Worm (Caenorhabditis elegans) whole organism, L4 larva: ENCODE results near the gene col-109.
A peak's percentile ranks its signal among the peaks of the same experiment; 100 is the strongest.

Experiments
- aha-1 ChIP-seq: fragments of 150-350 bp; peaks from one replicate; lab custom pipeline; 2014; ENCODE audit warnings: missing biosample characterization, missing genetic modification characterization
- daf-12 ChIP-seq: fragments of 150-350 bp; optimal IDR thresholded peaks from 2 replicates; lab custom pipeline; 2014; ENCODE audit warnings: missing biosample characterization, missing genetic modification reagents, missing genetic modification characterization
- egl-43 ChIP-seq: fragments of 200-800 bp; sonication (Bioruptor generic); IDR thresholded peaks from 2 replicates; pipeline ENCODE4 v1.3.6; 2022; ENCODE audit warnings: missing genetic modification reagents, missing genetic modification characterization, missing compliant biosample characterization
- fkh-10 ChIP-seq: fragments of 150-350 bp; optimal IDR thresholded peaks from 2 replicates; lab custom pipeline; 2014; ENCODE audit warnings: missing biosample characterization, missing genetic modification reagents, missing genetic modification characterization
- gei-8 ChIP-seq: fragments of 200-800 bp; sonication (Bioruptor generic); optimal IDR thresholded peaks from 2 replicates; lab custom pipeline; 2018; ENCODE audit warnings: mild to moderate bottlenecking, missing genetic modification characterization, missing compliant biosample characterization
- lin-15B ChIP-seq: fragments of 150-350 bp; sonication (generic microtip); optimal IDR thresholded peaks from 3 replicates; lab custom pipeline; 2014; ENCODE audit warnings: missing biosample characterization, missing genetic modification characterization
- madf-5 ChIP-seq, 2 experiments: fragments of 200-800 bp; sonication (Bioruptor generic); IDR thresholded peaks; 2 replicates each; pipeline ENCODE4 v1.3.6; 2022; ENCODE audit warnings: missing compliant biosample characterization in 2 of 2, missing genetic modification characterization in 2 of 2
- madf-9 ChIP-seq: fragments of 200-800 bp; sonication (Bioruptor generic); conservative IDR thresholded peaks from 2 replicates; pipeline ENCODE4 v1.3.6; 2022; ENCODE audit warnings: missing genetic modification reagents, missing genetic modification characterization, missing compliant biosample characterization
- nhr-25 ChIP-seq: sonication (generic microtip); optimal IDR thresholded peaks from 2 replicates; lab custom pipeline; 2017; ENCODE audit warnings: missing genetic modification characterization, mild to moderate bottlenecking, missing compliant biosample characterization, antibody characterized with exemption, moderate library complexity, borderline replicate concordance; ENCODE audit not compliant: insufficient read depth
- nhr-28 ChIP-seq: fragments of 150-350 bp; optimal IDR thresholded peaks from 2 replicates; lab custom pipeline; 2014; ENCODE audit warnings: missing biosample characterization, missing genetic modification characterization
- pha-4 ChIP-seq, 2 experiments: fragments of 150-350 bp in 1 of 2; fragments of 200-800 bp in 1 of 2; sonication (Bioruptor generic) in 1 of 2; IDR thresholded peaks in 1 of 2; optimal IDR thresholded peaks in 1 of 2; 2 replicates each; pipeline versions ENCODE4 v1.3.6 to Lab custom; 2014 to 2022; ENCODE audit warnings: missing genetic modification characterization in 2 of 2, missing genetic modification reagents in 2 of 2, missing biosample characterization in 1 of 2, missing compliant biosample characterization in 1 of 2
- rbr-2 ChIP-seq: sonication (generic microtip); optimal IDR thresholded peaks from 2 replicates; lab custom pipeline; 2016; ENCODE audit warnings: missing genotype, missing genetic modification characterization, missing compliant biosample characterization
- set-16 ChIP-seq: fragments of 200-800 bp; sonication (Bioruptor generic); IDR thresholded peaks from 2 replicates; pipeline ENCODE4 v1.3.6; 2022; ENCODE audit warnings: missing genetic modification reagents, missing genetic modification characterization, missing compliant biosample characterization
- spr-3 ChIP-seq: fragments of 200-800 bp; sonication (Bioruptor generic); optimal IDR thresholded peaks from 2 replicates; lab custom pipeline; 2018; ENCODE audit warnings: mild to moderate bottlenecking, missing genetic modification characterization, missing compliant biosample characterization
- zag-1 ChIP-seq: fragments of 150-350 bp; optimal IDR thresholded peaks from 2 replicates; lab custom pipeline; 2014; ENCODE audit warnings: missing biosample characterization, missing genetic modification characterization
- ztf-11 ChIP-seq: fragments of 150-350 bp; optimal IDR thresholded peaks from 2 replicates; lab custom pipeline; 2014; ENCODE audit warnings: missing biosample characterization, missing genetic modification characterization

The col-109 gene

DNA sequence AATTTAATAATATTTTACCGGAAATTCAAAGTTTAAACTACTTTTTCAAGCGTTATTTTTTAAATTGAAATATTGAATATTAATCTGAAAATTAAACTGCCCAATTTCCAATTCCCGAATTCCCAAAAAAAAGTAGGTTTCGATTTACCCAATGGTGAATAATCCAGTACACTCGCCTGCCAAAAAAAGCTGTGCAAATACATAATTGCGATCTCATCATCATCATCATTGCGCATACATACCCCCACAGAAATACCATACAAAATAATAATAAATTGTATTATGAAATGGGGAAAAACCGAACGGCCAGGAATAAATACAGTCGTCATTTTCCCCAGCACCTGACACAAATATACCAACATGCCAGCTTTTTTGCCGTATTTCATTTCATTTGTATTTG lies 48.2 kb downstream of the col-109 start, which contains the start of gene Y41D4A.1 (continued):
- TF ChIP-seq nhr-28 (tag; lab: Kevin White, UChicago): no peak

DNA sequence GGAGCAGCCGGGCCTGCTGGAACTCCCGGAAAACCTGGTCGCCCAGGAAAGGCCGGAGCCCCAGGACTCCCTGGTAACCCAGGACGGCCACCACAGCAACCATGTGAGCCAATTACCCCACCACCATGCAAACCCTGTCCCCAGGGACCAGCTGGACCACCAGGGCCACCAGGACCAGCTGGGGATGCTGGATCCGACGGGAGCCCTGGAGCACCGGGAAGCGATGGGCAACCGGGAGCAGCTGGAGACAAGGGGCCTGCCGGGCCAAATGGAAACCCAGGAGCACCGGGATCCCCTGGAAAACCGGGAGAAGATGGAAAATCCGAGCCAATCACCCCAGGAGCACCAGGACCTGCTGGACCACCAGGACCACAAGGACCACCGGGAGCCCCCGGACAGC lies 51.0 kb downstream of the col-109 start:
- TF ChIP-seq madf-5 (GFP tag; IDR thresholded peaks at IDR 0.05; lab: Robert Waterston, UW) (0 out of 4 replicates have a peak, but pooled peaks of 1 of the 2 experiments have one; percentile 11), set-16 (GFP tag; lab: Robert Waterston, UW) (peak; percentile 98), daf-12 (no peak), zag-1 (tag; lab: Kevin White, UChicago) (no peak), aha-1 (tag; lab: Kevin White, UChicago) (peak; percentile 19), spr-3 (GFP tag; lab: Kevin White, UChicago) (peak; percentile 10), pha-4 (GFP tag; IDR thresholded peaks at IDR 0.05; lab: Robert Waterston, UW) (peak; percentile 20; the same call in 1 of the 2 replicates), pha-4 (tag; optimal IDR thresholded peaks at IDR 0.05; lab: Kevin White, UChicago) (no peak), egl-43 (peak; percentile 50; the same call in 1 of the 2 replicates)
- TF ChIP-seq, all 104 proteins: peak for 6

DNA sequence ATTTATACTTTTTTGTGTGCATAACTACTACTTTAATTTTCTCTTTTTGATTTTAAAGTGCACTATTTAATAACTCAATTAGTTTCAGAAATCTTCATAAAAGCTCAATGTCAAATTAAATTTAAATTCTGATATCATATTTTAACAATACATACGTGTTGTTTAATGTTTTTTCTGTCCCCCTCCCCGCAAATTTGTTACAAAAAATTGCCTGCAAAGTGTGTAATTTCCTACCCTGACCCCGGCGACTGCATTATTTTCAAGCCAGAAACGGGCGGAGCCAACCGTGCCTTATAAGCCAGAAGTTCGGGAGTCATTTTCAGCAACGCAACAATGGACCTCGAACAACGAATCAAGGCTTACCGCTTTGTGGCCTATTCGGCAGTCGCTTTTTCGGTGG lies 51.8 kb downstream of the col-109 start, which contains the start of gene col-108:
col-108 (plus strand) TSS at position 301 of the 400 bp plus-strand sequence.
- no peak for TF ChIP-seq lin-15B
- no peak for TF ChIP-seq fkh-10 (GFP tag; lab: Kevin White, UChicago)
- TF ChIP-seq gei-8: no peak
- no peak for TF ChIP-seq ztf-11
- TF ChIP-seq madf-5 (GFP tag; IDR thresholded peaks at IDR 0.05; lab: Robert Waterston, UW): no peak
- TF ChIP-seq rbr-2 (tag; lab: Kevin White, UChicago): no peak
- TF ChIP-seq spr-3 (GFP tag; lab: Kevin White, UChicago): no peak
- no peak for TF ChIP-seq madf-9 (GFP tag; lab: Robert Waterston, UW)
- no peak for TF ChIP-seq nhr-25
